Worm (Caenorhabditis elegans) whole organism, young adult: ENCODE results near the gene klp-17.

ENCODE experiments used
- B0336.3 ChIP-seq: fragments of 200-800 bp; sonication (Bioruptor generic); IDR thresholded peaks from 2 replicates; pipeline ENCODE4 v1.3.6; 2022; ENCODE audit warnings: missing genetic modification characterization, missing compliant biosample characterization
- F52B5.7 ChIP-seq: sonication (generic microtip); optimal IDR thresholded peaks from 2 replicates; lab custom pipeline; 2016; ENCODE audit warnings: mild to moderate bottlenecking, missing genetic modification characterization, missing compliant biosample characterization
- F57A8.1 ChIP-seq: fragments of 200-800 bp; sonication (Bioruptor generic); optimal IDR thresholded peaks from 2 replicates; lab custom pipeline; 2018; ENCODE audit warnings: mild to moderate bottlenecking, missing genetic modification characterization, moderate library complexity, missing compliant biosample characterization
- K12H6.12 ChIP-seq: fragments of 200-800 bp; sonication (Bioruptor generic); optimal IDR thresholded peaks from 2 replicates; lab custom pipeline; 2018; ENCODE audit warnings: mild to moderate bottlenecking, missing genetic modification characterization, missing compliant biosample characterization
- Y53G8AR.9 ChIP-seq: fragments of 200-800 bp; sonication (Bioruptor generic); conservative IDR thresholded peaks from 2 replicates; pipeline ENCODE4 v1.3.6; 2022; ENCODE audit warnings: missing genetic modification reagents, missing genetic modification characterization, missing compliant biosample characterization
- Y56A3A.18 ChIP-seq: fragments of 200-800 bp; sonication (Bioruptor generic); IDR thresholded peaks from 2 replicates; pipeline ENCODE4 v1.3.6; 2022; ENCODE audit warnings: missing genetic modification reagents, missing genetic modification characterization, missing compliant biosample characterization
- Y79H2A.3 ChIP-seq: fragments of 200-800 bp; sonication (Bioruptor generic); conservative IDR thresholded peaks from 2 replicates; pipeline ENCODE4 v1.3.6; 2022; ENCODE audit warnings: missing genetic modification reagents, missing genetic modification characterization, missing compliant biosample characterization
- Y95B8A.8 ChIP-seq: fragments of 200-800 bp; sonication (Bioruptor generic); IDR thresholded peaks from 2 replicates; pipeline ENCODE4 v1.3.6; 2022; ENCODE audit warnings: missing genetic modification reagents, missing genetic modification characterization, missing compliant biosample characterization
- ZK185.1 ChIP-seq: sonication (generic microtip); optimal IDR thresholded peaks from 2 replicates; lab custom pipeline; 2016; ENCODE audit warnings: mild to moderate bottlenecking, missing genetic modification characterization, missing compliant biosample characterization; ENCODE audit not compliant: poor library complexity, severe bottlenecking
- aptf-2 ChIP-seq: fragments of 200-800 bp; sonication (Bioruptor generic); conservative IDR thresholded peaks from 2 replicates; pipeline ENCODE4 v1.3.6; 2022; ENCODE audit warnings: missing genetic modification reagents, missing genetic modification characterization, missing compliant biosample characterization
- bed-2 ChIP-seq: fragments of 200-800 bp; sonication (Bioruptor generic); IDR thresholded peaks from 2 replicates; pipeline ENCODE4 v1.3.6; 2022; ENCODE audit warnings: missing genetic modification reagents, missing genetic modification characterization, missing compliant biosample characterization
- ccch-3 ChIP-seq: fragments of 200-800 bp; sonication (Bioruptor generic); optimal IDR thresholded peaks from 2 replicates; lab custom pipeline; 2018; ENCODE audit warnings: mild to moderate bottlenecking, missing genetic modification characterization, missing compliant biosample characterization
- cebp-1 ChIP-seq, 2 experiments: fragments of 200-800 bp in 1 of 2; sonication (Bioruptor generic) in 1 of 2; sonication (generic microtip) in 1 of 2; IDR thresholded peaks in 1 of 2; optimal IDR thresholded peaks in 1 of 2; 2 replicates each; pipeline versions ENCODE4 v1.3.6 to Lab custom; 2017 to 2022; ENCODE audit warnings: missing compliant biosample characterization in 2 of 2, missing genetic modification characterization in 2 of 2, mild to moderate bottlenecking in 1 of 2, missing genetic modification reagents in 1 of 2, moderate library complexity in 1 of 2
- cebp-2 ChIP-seq: fragments of 200-800 bp; sonication (Bioruptor generic); IDR thresholded peaks from 2 replicates; pipeline ENCODE4 v1.3.6; 2022; ENCODE audit warnings: missing genetic modification characterization, missing compliant biosample characterization
- ceh-58 ChIP-seq: fragments of 200-800 bp; sonication (Bioruptor generic); IDR thresholded peaks from 2 replicates; pipeline ENCODE4 v1.3.6; 2022; ENCODE audit warnings: missing genetic modification characterization, missing compliant biosample characterization
- chd-7 ChIP-seq: sonication (generic microtip); optimal IDR thresholded peaks from 2 replicates; lab custom pipeline; 2016; ENCODE audit warnings: mild to moderate bottlenecking, missing genetic modification characterization, moderate library complexity, missing compliant biosample characterization
- dpff-1 ChIP-seq: sonication (generic microtip); optimal IDR thresholded peaks from 2 replicates; lab custom pipeline; 2017; ENCODE audit warnings: mild to moderate bottlenecking, missing genetic modification characterization, missing compliant biosample characterization
- egl-18 ChIP-seq: fragments of 200-800 bp; sonication (Bioruptor generic); IDR thresholded peaks from 2 replicates; pipeline ENCODE4 v1.3.6; 2022; ENCODE audit warnings: missing genetic modification reagents, missing genetic modification characterization, missing compliant biosample characterization
- egl-44 ChIP-seq: fragments of 200-800 bp; sonication (Bioruptor generic); IDR thresholded peaks from 2 replicates; pipeline ENCODE4 v1.3.6; 2022; ENCODE audit warnings: missing genetic modification reagents, missing genetic modification characterization, missing compliant biosample characterization
- egrh-3 ChIP-seq: fragments of 200-800 bp; sonication (Bioruptor generic); IDR thresholded peaks from 2 replicates; pipeline ENCODE4 v1.3.6; 2022; ENCODE audit warnings: missing genetic modification reagents, missing genetic modification characterization, missing compliant biosample characterization
- hlh-12 ChIP-seq: sonication (generic microtip); optimal IDR thresholded peaks from 2 replicates; lab custom pipeline; 2016; ENCODE audit warnings: missing genetic modification characterization, missing compliant biosample characterization
- hrde-1 ChIP-seq: sonication (generic microtip); optimal IDR thresholded peaks from 2 replicates; lab custom pipeline; 2016; ENCODE audit warnings: missing genetic modification characterization, mild to moderate bottlenecking, missing compliant biosample characterization, moderate library complexity, missing genotype, missing genetic modification reagents, borderline replicate concordance
- let-607 ChIP-seq, 2 experiments: fragments of 200-800 bp in 1 of 2; sonication (Bioruptor generic) in 1 of 2; sonication (generic microtip) in 1 of 2; optimal IDR thresholded peaks; 2 replicates each; lab custom pipeline; 2016 to 2018; ENCODE audit warnings: mild to moderate bottlenecking in 2 of 2, missing compliant biosample characterization in 2 of 2, missing genetic modification characterization in 2 of 2, moderate library complexity in 2 of 2, missing genotype in 1 of 2
- lin-40 ChIP-seq: sonication (generic microtip); optimal IDR thresholded peaks from 2 replicates; lab custom pipeline; 2016; ENCODE audit warnings: missing genetic modification characterization, mild to moderate bottlenecking, missing compliant biosample characterization, missing genotype, missing genetic modification reagents
- lir-1 ChIP-seq: fragments of 200-800 bp; sonication (Bioruptor generic); conservative IDR thresholded peaks from 2 replicates; pipeline ENCODE4 v1.3.6; 2022; ENCODE audit warnings: missing genetic modification reagents, missing genetic modification characterization, missing compliant biosample characterization
- madf-10 ChIP-seq: sonication (generic microtip); optimal IDR thresholded peaks from 2 replicates; lab custom pipeline; 2016; ENCODE audit warnings: mild to moderate bottlenecking, missing genetic modification characterization, missing compliant biosample characterization
- madf-3 ChIP-seq: fragments of 200-800 bp; sonication (Bioruptor generic); IDR thresholded peaks from 2 replicates; pipeline ENCODE4 v1.3.6; 2022; ENCODE audit warnings: missing genetic modification reagents, missing genetic modification characterization, missing compliant biosample characterization
- madf-6 ChIP-seq: fragments of 200-800 bp; sonication (Bioruptor generic); IDR thresholded peaks from 2 replicates; pipeline ENCODE4 v1.3.6; 2022; ENCODE audit warnings: missing genetic modification reagents, missing genetic modification characterization, missing compliant biosample characterization
- mcd-1 ChIP-seq: fragments of 200-800 bp; sonication (Bioruptor generic); IDR thresholded peaks from 2 replicates; pipeline ENCODE4 v1.3.6; 2022; ENCODE audit warnings: missing genetic modification reagents, missing genetic modification characterization, missing compliant biosample characterization
- mel-28 ChIP-seq: sonication (generic microtip); optimal IDR thresholded peaks from 2 replicates; lab custom pipeline; 2016; ENCODE audit warnings: borderline replicate concordance, mild to moderate bottlenecking, missing genetic modification characterization, missing compliant biosample characterization
- nfya-1 ChIP-seq: sonication (generic microtip); optimal IDR thresholded peaks from 2 replicates; lab custom pipeline; 2017; ENCODE audit warnings: antibody characterized with exemption, missing compliant biosample characterization, missing genetic modification characterization, borderline replicate concordance; ENCODE audit not compliant: insufficient read depth
- nfyb-1 ChIP-seq: fragments of 200-800 bp; sonication (Bioruptor generic); IDR thresholded peaks from 2 replicates; pipeline ENCODE4 v1.3.6; 2022; ENCODE audit warnings: missing genetic modification reagents, missing genetic modification characterization, missing compliant biosample characterization
- nhr-80 ChIP-seq: sonication (generic microtip); optimal IDR thresholded peaks from 2 replicates; lab custom pipeline; 2016; ENCODE audit warnings: missing genetic modification characterization, missing compliant biosample characterization
- pbrm-1 ChIP-seq: fragments of 200-800 bp; sonication (Bioruptor generic); IDR thresholded peaks from 2 replicates; pipeline ENCODE4 v1.3.6; 2022; ENCODE audit warnings: missing genetic modification reagents, missing genetic modification characterization, missing compliant biosample characterization
- snpc-1.1 ChIP-seq: sonication (generic microtip); optimal IDR thresholded peaks from 2 replicates; lab custom pipeline; 2017; ENCODE audit warnings: missing genetic modification characterization, mild to moderate bottlenecking, missing compliant biosample characterization, antibody characterized with exemption, moderate library complexity, missing genotype, missing genetic modification reagents; ENCODE audit not compliant: insufficient read depth
- snpc-1.3 ChIP-seq: sonication (generic microtip); optimal IDR thresholded peaks from 2 replicates; lab custom pipeline; 2017; ENCODE audit warnings: missing genetic modification characterization, mild to moderate bottlenecking, missing compliant biosample characterization, antibody characterized with exemption, moderate library complexity, missing genotype, missing genetic modification reagents; ENCODE audit not compliant: insufficient read depth
- somi-1 ChIP-seq: fragments of 200-800 bp; sonication (Bioruptor generic); optimal IDR thresholded peaks from 2 replicates; lab custom pipeline; 2018; ENCODE audit warnings: mild to moderate bottlenecking, missing genetic modification characterization, missing compliant biosample characterization
- tlf-1 ChIP-seq: fragments of 200-800 bp; sonication (Bioruptor generic); optimal IDR thresholded peaks from 2 replicates; lab custom pipeline; 2018; ENCODE audit warnings: mild to moderate bottlenecking, missing genetic modification characterization, missing compliant biosample characterization
- xnd-1 ChIP-seq: sonication (generic microtip); optimal IDR thresholded peaks from 2 replicates; lab custom pipeline; 2016; ENCODE audit warnings: missing genotype, missing genetic modification reagents, missing genetic modification characterization, missing compliant biosample characterization
- zfh-2 ChIP-seq: fragments of 200-800 bp; sonication (Bioruptor generic); conservative IDR thresholded peaks from 2 replicates; pipeline ENCODE4 v1.3.6; 2022; ENCODE audit warnings: missing genetic modification reagents, missing genetic modification characterization, missing compliant biosample characterization
- ztf-28 ChIP-seq: fragments of 200-800 bp; sonication (Bioruptor generic); IDR thresholded peaks from 2 replicates; pipeline ENCODE4 v1.3.6; 2022; ENCODE audit warnings: missing genetic modification reagents, missing genetic modification characterization, missing compliant biosample characterization

klp-17 gene

DNA sequence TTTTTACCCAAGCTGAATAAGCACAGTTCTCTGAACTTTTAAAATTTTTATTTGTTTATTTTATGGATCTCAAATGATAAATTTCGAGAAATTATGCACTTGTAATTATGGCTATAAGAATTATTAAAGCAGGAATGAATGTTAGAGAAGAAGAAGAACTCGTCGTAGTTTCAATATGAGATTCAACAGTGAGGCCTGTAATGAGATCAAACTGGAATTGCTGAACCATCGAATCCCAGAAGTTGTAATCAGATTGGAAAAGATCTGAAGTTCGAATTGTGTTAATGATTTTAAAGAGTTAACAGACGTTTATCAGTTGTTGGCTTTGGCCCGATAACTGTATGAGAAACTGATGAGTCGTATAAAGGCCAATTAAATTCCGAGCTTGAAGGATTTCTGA, 11.7 kb downstream of the klp-17 start (continued):
- TF ChIP-seq Y79H2A.3 (GFP tag; lab: Robert Waterston, UW): peak; percentile 84; the same call in 1 of the 2 replicates
- no peak for TF ChIP-seq snpc-1.1 (tag; lab: Kevin White, UChicago)
- no peak for TF ChIP-seq chd-7 (tag; lab: Kevin White, UChicago)
- TF ChIP-seq egl-44: peak; percentile 43; the same call in 1 of the 2 replicates
- TF ChIP-seq ccch-3 (GFP tag; lab: Kevin White, UChicago): no peak
- no peak for TF ChIP-seq nfya-1 (tag; lab: Kevin White, UChicago)
- no peak for TF ChIP-seq bed-2 (GFP tag; lab: Robert Waterston, UW)

DNA sequence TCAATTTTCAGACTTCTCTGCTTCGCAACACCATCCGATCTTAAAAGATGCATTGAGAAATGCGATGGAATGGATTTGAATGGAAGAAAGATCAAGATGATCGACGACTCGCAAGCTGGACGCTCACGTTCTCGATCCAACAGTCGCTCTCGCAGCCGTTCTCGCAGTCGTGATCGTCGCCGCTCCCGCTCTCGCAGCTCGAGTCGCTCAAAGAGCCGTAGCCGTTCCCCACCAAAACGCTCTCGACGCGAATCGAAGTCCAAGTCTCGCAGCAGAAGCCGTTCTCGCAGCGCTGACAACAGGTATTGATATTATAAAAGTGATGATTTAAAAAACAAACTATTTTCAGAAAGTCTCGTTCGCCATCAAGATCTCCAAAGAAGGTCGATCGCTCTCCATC, 12.3 kb downstream of the klp-17 start:
- TF ChIP-seq lin-40 (tag; lab: Kevin White, UChicago) (no peak), cebp-2 (no peak), egrh-3 (peak; percentile 75; the same call in 1 of the 2 replicates), zfh-2 (GFP tag; lab: Robert Waterston, UW) (peak; percentile 89), nfyb-1 (0 out of 2 replicates have a peak, but pooled peaks have one; percentile 12), xnd-1 (tag; lab: Kevin White, UChicago) (no peak), madf-3 (GFP tag; lab: Robert Waterston, UW) (0 out of 2 replicates have a peak, but pooled peaks have one; percentile 12), ceh-58 (GFP tag; lab: Robert Waterston, UW) (0 out of 2 replicates have a peak, but pooled peaks have one; percentile 41), F52B5.7 (tag; lab: Kevin White, UChicago) (no peak)

DNA sequence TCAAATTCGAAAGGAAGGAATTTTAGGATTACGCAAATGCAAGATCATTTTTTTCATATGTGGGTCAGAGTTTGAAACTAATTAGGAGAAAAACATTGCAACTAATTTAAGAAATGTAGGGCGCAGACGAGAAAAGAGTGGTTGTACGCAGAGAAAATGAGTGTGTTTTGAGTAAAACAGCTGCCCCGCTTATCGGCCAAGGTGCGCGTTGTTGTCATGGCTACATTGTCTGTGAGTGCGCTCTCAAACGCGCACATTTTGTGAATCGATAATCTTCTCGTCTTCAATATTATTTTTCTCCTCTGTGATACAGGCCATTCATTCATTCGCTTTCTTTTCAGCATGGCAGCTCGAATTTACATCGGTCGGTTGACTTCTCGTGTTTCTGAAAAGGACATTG, 13.8 kb downstream of the klp-17 start:
- TF ChIP-seq dpff-1 (tag; lab: Kevin White, UChicago) (no peak), nfyb-1 (0 out of 2 replicates have a peak, but pooled peaks have one; percentile 31), madf-6 (GFP tag; lab: Robert Waterston, UW) (peak; percentile 37; the same call in 1 of the 2 replicates), cebp-1 (GFP tag; IDR thresholded peaks at IDR 0.05; lab: Robert Waterston, UW) (no peak), cebp-1 (tag; optimal IDR thresholded peaks at IDR 0.05; lab: Kevin White, UChicago) (peak; percentile 31), pbrm-1 (GFP tag; lab: Robert Waterston, UW) (no peak)
- TF ChIP-seq, all 124 proteins: peak for 3

DNA sequence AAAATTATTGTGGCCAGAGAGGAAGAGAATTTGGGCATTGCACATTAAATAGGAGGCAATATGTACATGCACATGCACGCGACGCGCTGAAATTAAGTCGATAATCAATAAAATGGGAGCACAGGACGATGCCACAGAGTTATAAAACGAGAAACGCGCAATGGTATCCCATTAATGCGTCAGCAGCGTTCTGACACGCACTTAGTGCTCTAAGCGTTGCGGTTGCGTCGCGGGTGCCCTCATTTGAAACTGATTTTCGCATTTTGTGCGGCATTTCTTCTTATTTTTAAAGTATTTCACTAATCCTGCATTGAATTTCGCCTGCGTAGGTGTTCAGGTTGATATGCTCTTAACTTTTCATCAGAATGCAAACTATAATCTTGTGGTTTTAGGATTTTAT, 14.4 kb downstream of the klp-17 start, which contains the start of gene rsp-1:
Gene rsp-1 (plus strand): TSS at position 338 of the 400 bp plus-strand sequence.
- TF ChIP-seq lir-1 (0 out of 2 replicates have a peak, but pooled peaks have one; percentile 39), nhr-80 (tag; lab: Kevin White, UChicago) (peak; percentile 95), ccch-3 (GFP tag; lab: Kevin White, UChicago) (no peak), somi-1 (GFP tag; lab: Kevin White, UChicago) (peak; percentile 21), snpc-1.3 (tag; lab: Kevin White, UChicago) (peak; percentile 72), mel-28 (tag; lab: Kevin White, UChicago) (no peak), Y56A3A.18 (GFP tag; lab: Robert Waterston, UW) (0 out of 2 replicates have a peak, but pooled peaks have one; percentile 49), Y95B8A.8 (GFP tag; lab: Robert Waterston, UW) (peak; percentile 93), ztf-28 (GFP tag; lab: Robert Waterston, UW) (0 out of 2 replicates have a peak, but pooled peaks have one; percentile 49), hlh-12 (tag; lab: Kevin White, UChicago) (no peak), hrde-1 (tag; lab: Kevin White, UChicago) (peak; percentile 36), egl-18 (GFP tag; lab: Robert Waterston, UW) (0 out of 2 replicates have a peak, but pooled peaks have one; percentile 30), ZK185.1 (tag; lab: Kevin White, UChicago) (peak; percentile 80), K12H6.12 (tag; lab: Kevin White, UChicago) (peak; percentile 80), madf-6 (GFP tag; lab: Robert Waterston, UW) (peak; percentile 84), B0336.3 (GFP tag; lab: Robert Waterston, UW) (peak; percentile 83), madf-10 (tag; lab: Kevin White, UChicago) (peak; percentile 80), aptf-2 (no peak), let-607 (tag; optimal IDR thresholded peaks at IDR 0.05; lab: Kevin White, UChicago) (peak; percentile 54 to 73), F52B5.7 (tag; lab: Kevin White, UChicago) (peak; percentile 16), tlf-1 (GFP tag; lab: Kevin White, UChicago) (peak; percentile 87), F57A8.1 (GFP tag; lab: Kevin White, UChicago) (no peak), Y53G8AR.9 (peak; percentile 93), mcd-1 (GFP tag; lab: Robert Waterston, UW) (peak; percentile 90)
